Worm (Caenorhabditis elegans) whole organism, midembryonic: ENCODE measurements around the gene F21D5.3.

Experiments
- T22C8.4 ChIP-seq: fragments of 200-800 bp; sonication (Bioruptor generic); IDR thresholded peaks from 2 replicates; pipeline ENCODE4 v1.3.6; 2022; ENCODE audit warnings: missing genetic modification characterization, missing compliant biosample characterization
- flt-1 ChIP-seq: fragments of 200-800 bp; sonication (Bioruptor generic); IDR thresholded peaks from 2 replicates; pipeline ENCODE4 v1.3.6; 2022; ENCODE audit warnings: missing genetic modification characterization, missing compliant biosample characterization
- klf-2 ChIP-seq: fragments of 200-800 bp; sonication (Bioruptor generic); conservative IDR thresholded peaks from 2 replicates; pipeline ENCODE4 v1.3.6; 2022; ENCODE audit warnings: missing genetic modification reagents, missing genetic modification characterization, missing compliant biosample characterization
- med-1 ChIP-seq: sonication (generic microtip); optimal IDR thresholded peaks from 2 replicates; lab custom pipeline; 2017; ENCODE audit warnings: missing genetic modification characterization, mild to moderate bottlenecking, missing compliant biosample characterization, antibody characterized with exemption, missing genetic modification reagents; ENCODE audit not compliant: insufficient read depth
- ref-1 ChIP-seq: fragments of 200-800 bp; sonication (Bioruptor generic); conservative IDR thresholded peaks from 2 replicates; pipeline ENCODE4 v1.3.6; 2022; ENCODE audit warnings: missing genetic modification reagents, missing genetic modification characterization, missing compliant biosample characterization
- tab-1 ChIP-seq: fragments of 200-800 bp; sonication (Bioruptor generic); IDR thresholded peaks from 2 replicates; pipeline ENCODE4 v1.3.6; 2022; ENCODE audit warnings: missing genetic modification characterization, missing compliant biosample characterization
- ztf-23 ChIP-seq: fragments of 200-800 bp; sonication (Bioruptor generic); IDR thresholded peaks from 2 replicates; pipeline ENCODE4 v1.3.6; 2022; ENCODE audit warnings: missing genetic modification reagents, missing genetic modification characterization, missing compliant biosample characterization

DNA sequence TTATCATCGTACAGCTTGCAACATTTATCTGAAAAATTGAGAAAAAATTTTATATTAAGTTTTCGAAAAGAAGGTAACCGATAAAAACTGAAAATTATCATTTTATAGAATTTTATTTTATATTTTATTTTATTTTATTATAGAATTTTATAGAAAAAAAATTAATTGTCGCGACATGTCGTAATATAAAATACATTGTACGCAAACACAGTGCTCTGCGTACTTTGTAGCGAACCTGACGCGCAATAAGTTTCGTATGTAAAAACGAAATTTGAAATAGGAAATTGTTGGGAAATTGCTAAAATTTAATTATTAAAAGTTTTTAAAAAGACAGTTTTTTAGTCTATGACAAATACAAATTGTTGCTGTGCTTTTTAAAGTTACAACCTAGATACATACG is 39.1 kb upstream of the F21D5.3 start, which contains the start of the genes hst-1 and ints-6:
- TF ChIP-seq tab-1 (GFP tag; lab: Robert Waterston, UW), result no peak
- TF ChIP-seq T22C8.4 (GFP tag; lab: Robert Waterston, UW), result no peak
- TF ChIP-seq med-1 (GFP tag; lab: Kevin White, UChicago), result no peak
- TF ChIP-seq klf-2, result no peak
- TF ChIP-seq ztf-23 (GFP tag; lab: Robert Waterston, UW), result no peak
- TF ChIP-seq flt-1, result no peak
- TF ChIP-seq ref-1 (GFP tag; lab: Robert Waterston, UW), result no peak
